Worm (Caenorhabditis elegans) whole organism, L1 larva: ENCODE results near the gene sax-1.

ENCODE experiments used
- C04F5.9 ChIP-seq: sonication (generic microtip); optimal IDR thresholded peaks from 2 replicates; lab custom pipeline; 2016; ENCODE audit warnings: missing genetic modification characterization, missing compliant biosample characterization
- F16B12.6 ChIP-seq: fragments of 150-350 bp; optimal IDR thresholded peaks from 2 replicates; lab custom pipeline; 2014; ENCODE audit warnings: missing biosample characterization, missing genetic modification characterization
- Y116A8C.19 ChIP-seq: sonication (generic microtip); optimal IDR thresholded peaks from 2 replicates; lab custom pipeline; 2016; ENCODE audit warnings: missing compliant biosample characterization, missing genetic modification characterization, borderline replicate concordance
- aha-1 ChIP-seq: fragments of 150-350 bp; optimal IDR thresholded peaks from 2 replicates; lab custom pipeline; 2014; ENCODE audit warnings: missing biosample characterization, missing genetic modification characterization
- alr-1 ChIP-seq: fragments of 200-800 bp; sonication (Bioruptor generic); optimal IDR thresholded peaks from 2 replicates; lab custom pipeline; 2018; ENCODE audit warnings: borderline replicate concordance, mild to moderate bottlenecking, missing genetic modification characterization, missing compliant biosample characterization
- aly-2 ChIP-seq: fragments of 150-350 bp; optimal IDR thresholded peaks from 2 replicates; lab custom pipeline; 2014; ENCODE audit warnings: missing biosample characterization, missing genetic modification characterization
- blmp-1 ChIP-seq: fragments of 150-350 bp; optimal IDR thresholded peaks from 2 replicates; lab custom pipeline; 2014; ENCODE audit warnings: missing biosample characterization, missing genetic modification characterization
- ceh-63 ChIP-seq: fragments of 200-800 bp; sonication (Bioruptor generic); optimal IDR thresholded peaks from 2 replicates; lab custom pipeline; 2018; ENCODE audit warnings: mild to moderate bottlenecking, missing genetic modification characterization, missing compliant biosample characterization
- ceh-82 ChIP-seq, 3 experiments: fragments of 150-350 bp in 1 of 3; sonication (generic microtip) in 2 of 3; optimal IDR thresholded peaks; 2 replicates each; lab custom pipeline; 2014 to 2017; ENCODE audit warnings: missing biosample characterization in 3 of 3, missing genetic modification characterization in 3 of 3
- ceh-88 ChIP-seq: fragments of 200-800 bp; sonication (Bioruptor generic); IDR thresholded peaks from 2 replicates; pipeline ENCODE4 v1.3.6; 2022; ENCODE audit warnings: missing genetic modification characterization, missing compliant biosample characterization
- ceh-90 ChIP-seq: sonication (generic microtip); optimal IDR thresholded peaks from 2 replicates; lab custom pipeline; 2016; ENCODE audit warnings: missing genetic modification characterization, missing compliant biosample characterization
- dpl-1 ChIP-seq, 3 experiments: fragments of 150-350 bp in 2 of 3; sonication (generic microtip) in 1 of 3; optimal IDR thresholded peaks; 2 replicates each; lab custom pipeline; 2014 to 2017; ENCODE audit warnings: missing biosample characterization in 3 of 3, missing genetic modification characterization in 3 of 3, missing genetic modification reagents in 3 of 3
- dsc-1 ChIP-seq: sonication (generic microtip); optimal IDR thresholded peaks from 2 replicates; lab custom pipeline; 2016; ENCODE audit warnings: mild to moderate bottlenecking, missing genetic modification characterization, missing compliant biosample characterization
- efl-1 ChIP-seq, 4 experiments: fragments of 150-350 bp; optimal IDR thresholded peaks in 3 of 4; peaks in 1 of 4; 1 replicate in 1 of 4; 2 replicates in 3 of 4; lab custom pipeline; 2014; ENCODE audit warnings: missing biosample characterization in 2 of 4, missing genetic modification characterization in 2 of 4, missing genetic modification reagents in 2 of 4
- efl-3 ChIP-seq: fragments of 200-800 bp; sonication (Bioruptor generic); optimal IDR thresholded peaks from 2 replicates; lab custom pipeline; 2018; ENCODE audit warnings: mild to moderate bottlenecking, missing genetic modification characterization, missing compliant biosample characterization
- egl-13 ChIP-seq: sonication (generic microtip); optimal IDR thresholded peaks from 2 replicates; lab custom pipeline; 2016; ENCODE audit warnings: missing genotype, missing genetic modification reagents, missing genetic modification characterization, missing compliant biosample characterization
- egl-27 ChIP-seq, 2 experiments: fragments of 150-350 bp in 1 of 2; sonication (generic microtip); optimal IDR thresholded peaks; 3 replicates each; lab custom pipeline; 2017 to 2018; ENCODE audit warnings: missing biosample characterization in 2 of 2, missing genetic modification characterization in 2 of 2, missing genetic modification reagents in 2 of 2
- elt-2 ChIP-seq: sonication (generic microtip); optimal IDR thresholded peaks from 2 replicates; lab custom pipeline; 2016; ENCODE audit warnings: missing genetic modification characterization, mild to moderate bottlenecking, inconsistent platforms, missing compliant biosample characterization, missing genetic modification reagents
- ets-5 ChIP-seq: fragments of 200-800 bp; sonication (Bioruptor generic); IDR thresholded peaks from 2 replicates; pipeline ENCODE4 v1.3.6; 2022; ENCODE audit warnings: missing genetic modification characterization, missing compliant biosample characterization
- fkh-10 ChIP-seq: sonication (generic microtip); optimal IDR thresholded peaks from 2 replicates; lab custom pipeline; 2017; ENCODE audit warnings: missing biosample characterization, missing genetic modification reagents, missing genetic modification characterization
- fkh-4 ChIP-seq: sonication (generic microtip); optimal IDR thresholded peaks from 2 replicates; lab custom pipeline; 2016; ENCODE audit warnings: missing compliant biosample characterization, missing genetic modification characterization, borderline replicate concordance
- hlh-4 ChIP-seq: sonication (generic microtip); optimal IDR thresholded peaks from 2 replicates; lab custom pipeline; 2016; ENCODE audit warnings: mild to moderate bottlenecking, missing genetic modification characterization, missing compliant biosample characterization
- irx-1 ChIP-seq: sonication (generic microtip); optimal IDR thresholded peaks from 2 replicates; lab custom pipeline; 2016; ENCODE audit warnings: missing genetic modification characterization, missing compliant biosample characterization
- isw-1 ChIP-seq: fragments of 200-800 bp; sonication (Bioruptor generic); IDR thresholded peaks from 2 replicates; pipeline ENCODE4 v1.3.6; 2022; ENCODE audit warnings: missing genetic modification characterization, missing compliant biosample characterization
- lin-13 ChIP-seq: fragments of 150-350 bp; optimal IDR thresholded peaks from 2 replicates; lab custom pipeline; 2014; ENCODE audit warnings: missing biosample characterization, missing genetic modification reagents, missing genetic modification characterization
- lin-14 ChIP-seq: fragments of 200-800 bp; sonication (Bioruptor generic); optimal IDR thresholded peaks from 2 replicates; lab custom pipeline; 2018; ENCODE audit warnings: mild to moderate bottlenecking, missing genetic modification characterization, moderate library complexity, missing compliant biosample characterization
- lin-35 ChIP-seq, 2 experiments: fragments of 150-350 bp; optimal IDR thresholded peaks; 2 replicates each; lab custom pipeline; 2014; ENCODE audit warnings: missing biosample characterization in 2 of 2, missing genetic modification characterization in 2 of 2, missing genetic modification reagents in 2 of 2
- lir-3 ChIP-seq: sonication (generic microtip); optimal IDR thresholded peaks from 2 replicates; lab custom pipeline; 2016; ENCODE audit warnings: mild to moderate bottlenecking, missing genetic modification characterization, moderate library complexity, missing compliant biosample characterization; ENCODE audit not compliant: poor library complexity
- mab-9 ChIP-seq: fragments of 200-800 bp; sonication (Bioruptor generic); IDR thresholded peaks from 2 replicates; pipeline ENCODE4 v1.3.6; 2022; ENCODE audit warnings: missing genetic modification reagents, missing genetic modification characterization, missing compliant biosample characterization
- mdl-1 ChIP-seq, 2 experiments: fragments of 150-350 bp; optimal IDR thresholded peaks; 2 replicates each; lab custom pipeline; 2014 to 2017; ENCODE audit warnings: missing biosample characterization in 2 of 2, missing genetic modification characterization in 2 of 2, inconsistent platforms in 1 of 2
- mef-2 ChIP-seq: fragments of 150-350 bp; optimal IDR thresholded peaks from 2 replicates; lab custom pipeline; 2014; ENCODE audit warnings: missing biosample characterization, missing genetic modification characterization
- nhr-12 ChIP-seq: sonication (generic microtip); optimal IDR thresholded peaks from 2 replicates; lab custom pipeline; 2017; ENCODE audit warnings: missing biosample characterization, missing genetic modification characterization
- nhr-28 ChIP-seq: fragments of 150-350 bp; optimal IDR thresholded peaks from 2 replicates; lab custom pipeline; 2014; ENCODE audit warnings: missing biosample characterization, missing genetic modification characterization
- nhr-71 ChIP-seq: sonication (generic microtip); optimal IDR thresholded peaks from 2 replicates; lab custom pipeline; 2016; ENCODE audit warnings: mild to moderate bottlenecking, missing genetic modification characterization, moderate library complexity, missing compliant biosample characterization
- nhr-77 ChIP-seq: fragments of 150-350 bp; optimal IDR thresholded peaks from 2 replicates; lab custom pipeline; 2014; ENCODE audit warnings: missing biosample characterization, missing genetic modification characterization
- nhr-84 ChIP-seq: sonication (generic microtip); optimal IDR thresholded peaks from 2 replicates; lab custom pipeline; 2017; ENCODE audit warnings: missing biosample characterization, missing genetic modification characterization
- nhr-90 ChIP-seq: sonication (generic microtip); optimal IDR thresholded peaks from 2 replicates; lab custom pipeline; 2016; ENCODE audit warnings: mild to moderate bottlenecking, missing genetic modification characterization, missing compliant biosample characterization; ENCODE audit not compliant: poor library complexity
- pax-3 ChIP-seq: fragments of 200-800 bp; sonication (Bioruptor generic); optimal IDR thresholded peaks from 2 replicates; lab custom pipeline; 2018; ENCODE audit warnings: mild to moderate bottlenecking, missing genetic modification characterization, moderate library complexity, missing compliant biosample characterization
- pqm-1 ChIP-seq: sonication (generic microtip); optimal IDR thresholded peaks from 3 replicates; lab custom pipeline; 2017; ENCODE audit warnings: missing biosample characterization, missing genetic modification characterization
- snpc-4 ChIP-seq: fragments of 150-350 bp; optimal IDR thresholded peaks from 2 replicates; lab custom pipeline; 2014; ENCODE audit warnings: missing biosample characterization, missing genetic modification characterization
- snu-23 ChIP-seq: sonication (generic microtip); optimal IDR thresholded peaks from 2 replicates; lab custom pipeline; 2016; ENCODE audit warnings: missing genetic modification characterization, missing compliant biosample characterization
- sptf-1 ChIP-seq: fragments of 150-350 bp; optimal IDR thresholded peaks from 2 replicates; lab custom pipeline; 2014; ENCODE audit warnings: missing biosample characterization, missing genetic modification characterization
- tlp-1 ChIP-seq: fragments of 150-350 bp; optimal IDR thresholded peaks from 2 replicates; lab custom pipeline; 2014; ENCODE audit warnings: missing biosample characterization, missing genetic modification characterization
- unc-30 ChIP-seq: sonication (generic microtip); optimal IDR thresholded peaks from 2 replicates; lab custom pipeline; 2017; ENCODE audit warnings: missing biosample characterization, missing genetic modification characterization
- unc-62 ChIP-seq: fragments of 150-350 bp; optimal IDR thresholded peaks from 2 replicates; lab custom pipeline; 2014; ENCODE audit warnings: missing biosample characterization, missing genetic modification reagents, missing genetic modification characterization
- unc-86 ChIP-seq: sonication (generic microtip); optimal IDR thresholded peaks from 2 replicates; lab custom pipeline; 2016; ENCODE audit warnings: missing genetic modification characterization, missing compliant biosample characterization
- unc-98 ChIP-seq: fragments of 200-800 bp; sonication (Bioruptor generic); IDR thresholded peaks from 2 replicates; pipeline ENCODE4 v1.3.6; 2022; ENCODE audit warnings: missing genetic modification characterization, missing compliant biosample characterization
- zag-1 ChIP-seq: fragments of 150-350 bp; optimal IDR thresholded peaks from 2 replicates; lab custom pipeline; 2014; ENCODE audit warnings: missing biosample characterization, missing genetic modification characterization
- zip-4 ChIP-seq: fragments of 200-800 bp; sonication (Bioruptor generic); optimal IDR thresholded peaks from 2 replicates; lab custom pipeline; 2018; ENCODE audit warnings: mild to moderate bottlenecking, missing genetic modification characterization, moderate library complexity, missing compliant biosample characterization
- ztf-11 ChIP-seq, 2 experiments: sonication (generic microtip); optimal IDR thresholded peaks; 2 replicates each; lab custom pipeline; 2016 to 2017; ENCODE audit warnings: missing genetic modification characterization in 2 of 2, missing biosample characterization in 1 of 2, missing compliant biosample characterization in 1 of 2
- ztf-4 ChIP-seq: fragments of 150-350 bp; optimal IDR thresholded peaks from 2 replicates; lab custom pipeline; 2014; ENCODE audit warnings: missing biosample characterization, missing genetic modification characterization

sax-1 gene

DNA sequence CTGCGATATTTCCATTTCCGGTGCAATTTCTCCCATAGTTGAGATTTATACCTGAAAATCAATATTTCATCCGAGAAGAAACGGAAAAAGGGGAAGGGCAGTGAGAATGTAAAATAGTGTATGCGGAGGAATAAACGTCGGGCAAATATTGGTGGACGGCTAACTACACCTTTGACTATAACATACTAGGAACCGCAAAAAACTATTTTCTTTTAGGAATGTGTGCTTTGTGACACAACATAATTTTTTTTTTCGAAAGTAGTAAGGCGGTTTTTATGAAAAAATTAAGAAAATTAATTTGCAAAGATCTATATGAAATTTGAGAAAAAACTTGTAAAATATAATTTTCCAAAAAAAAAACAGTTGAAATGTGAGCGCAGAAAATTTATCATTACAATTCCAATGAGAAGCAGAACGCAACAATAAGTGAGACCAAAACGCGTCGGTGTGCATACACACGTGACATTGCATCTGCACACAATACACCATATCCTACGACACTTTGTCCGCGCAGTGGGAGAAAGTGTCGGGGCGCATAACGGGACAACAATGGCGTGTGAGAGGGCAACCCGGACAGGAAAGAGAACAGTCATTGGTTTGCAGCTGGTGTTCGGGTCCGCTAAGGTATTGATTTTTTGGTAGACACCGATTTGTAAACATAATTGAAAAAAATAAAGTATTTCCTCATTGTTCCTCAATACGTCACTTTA lies at the start of gene sax-1, which contains the start of gene R11G1.2:
Gene sax-1, minus strand, starts transcription at position 51 of the 710 bp plus-strand sequence.
Gene R11G1.2, plus strand, starts transcription at position 515 of the 710 bp plus-strand sequence.
- TF ChIP-seq elt-2 (tag; lab: Kevin White, UChicago) (peak; percentile 6), fkh-10 (GFP tag; lab: Kevin White, UChicago) (no peak), ets-5 (GFP tag; lab: Robert Waterston, UW) (no peak), ztf-4 (tag; lab: Kevin White, UChicago) (no peak), unc-98 (GFP tag; lab: Robert Waterston, UW) (no peak), unc-86 (tag; lab: Kevin White, UChicago) (peak; percentile 30), zip-4 (GFP tag; lab: Kevin White, UChicago) (no peak), fkh-4 (tag; lab: Kevin White, UChicago) (no peak), ztf-11 (tag; optimal IDR thresholded peaks at IDR 0.05; lab: Kevin White, UChicago) (peak in 1 of 2 experiments; percentile 40), alr-1 (tag; lab: Kevin White, UChicago) (no peak), unc-62 (no peak), lin-13 (GFP tag; lab: Kevin White, UChicago) (peak; percentile 24), lir-3 (no peak), tlp-1 (tag; lab: Kevin White, UChicago) (no peak), irx-1 (tag; lab: Kevin White, UChicago) (peak; percentile 27), Y116A8C.19 (tag; lab: Kevin White, UChicago) (no peak), mab-9 (GFP tag; lab: Robert Waterston, UW) (no peak), ceh-88 (GFP tag; lab: Robert Waterston, UW) (peak; percentile 15; the same call in 1 of the 2 replicates), nhr-77 (tag; lab: Kevin White, UChicago) (no peak), dsc-1 (peak; percentile 27), egl-13 (tag; lab: Kevin White, UChicago) (no peak), zag-1 (tag; lab: Kevin White, UChicago) (no peak), efl-1 (optimal IDR thresholded peaks at IDR 0.05; lab: Kevin White, UChicago) (peak; percentile 29 to 45), efl-1 (GFP tag; optimal IDR thresholded peaks at IDR 0.05 in 1 of 2; lab: Kevin White, UChicago) (peak; percentile 20 to 93), pqm-1 (tag; lab: Kevin White, UChicago) (no peak), F16B12.6 (tag; lab: Kevin White, UChicago) (peak; percentile 89), blmp-1 (tag; lab: Kevin White, UChicago) (peak; percentile 85), ceh-82 (tag; optimal IDR thresholded peaks at IDR 0.05; lab: Kevin White, UChicago) (peak in 2 of 3 experiments; percentile 1 to 53), nhr-71 (peak; percentile 71), mdl-1 (tag; optimal IDR thresholded peaks at IDR 0.05; lab: Kevin White, UChicago) (peak; percentile 49 to 87), isw-1 (GFP tag; lab: Robert Waterston, UW) (peak; percentile 5; the same call in 1 of the 2 replicates), snpc-4 (no peak), lin-35 (GFP tag; optimal IDR thresholded peaks at IDR 0.05; lab: Kevin White, UChicago) (peak; percentile 36 to 67), C04F5.9 (no peak), pax-3 (tag; lab: Kevin White, UChicago) (no peak), lin-14 (GFP tag; lab: Kevin White, UChicago) (peak; percentile 78), ceh-63 (GFP tag; lab: Kevin White, UChicago) (no peak), sptf-1 (tag; lab: Kevin White, UChicago) (no peak), mef-2 (tag; lab: Kevin White, UChicago) (no peak), aha-1 (tag; lab: Kevin White, UChicago) (no peak), unc-30 (tag; lab: Kevin White, UChicago) (no peak), ceh-90 (no peak), nhr-84 (tag; lab: Kevin White, UChicago) (no peak), efl-3 (GFP tag; lab: Kevin White, UChicago) (no peak), snu-23 (GFP tag; lab: Kevin White, UChicago) (peak; percentile 64), nhr-90 (tag; lab: Kevin White, UChicago) (peak; percentile 43), aly-2 (no peak), nhr-28 (tag; lab: Kevin White, UChicago) (no peak), egl-27 (tag; optimal IDR thresholded peaks at IDR 0.05; lab: Kevin White, UChicago) (no peak), nhr-12 (tag; lab: Kevin White, UChicago) (no peak), hlh-4 (tag; lab: Kevin White, UChicago) (no peak), dpl-1 (GFP tag; optimal IDR thresholded peaks at IDR 0.05; lab: Kevin White, UChicago) (peak in 2 of 3 experiments; percentile 35 to 43)
